Worm (Caenorhabditis elegans) whole organism, mixed stage, embryonic: ENCODE results near the gene toca-2.

Source experiments
- blmp-1 ChIP-seq: fragments of 150-350 bp; optimal IDR thresholded peaks from 2 replicates; lab custom pipeline; 2014; ENCODE audit warnings: missing biosample characterization, missing genetic modification characterization
- ces-1 ChIP-seq: fragments of 150-350 bp; optimal IDR thresholded peaks from 2 replicates; lab custom pipeline; 2014; ENCODE audit warnings: missing biosample characterization, missing genetic modification reagents, missing genetic modification characterization
- drap-1 ChIP-seq: fragments of 200-800 bp; sonication (Bioruptor generic); optimal IDR thresholded peaks from 3 replicates; lab custom pipeline; 2018; ENCODE audit warnings: mild to moderate bottlenecking, missing genetic modification characterization, missing compliant biosample characterization
- elt-3 ChIP-seq: fragments of 150-350 bp; optimal IDR thresholded peaks from 2 replicates; lab custom pipeline; 2014; ENCODE audit warnings: missing biosample characterization, missing genetic modification characterization
- lin-13 ChIP-seq: fragments of 150-350 bp; optimal IDR thresholded peaks from 2 replicates; lab custom pipeline; 2014; ENCODE audit warnings: missing biosample characterization, missing genetic modification characterization
- lin-32 ChIP-seq: fragments of 200-800 bp; sonication (Bioruptor generic); optimal IDR thresholded peaks from 2 replicates; lab custom pipeline; 2018; ENCODE audit warnings: mild to moderate bottlenecking, missing genetic modification characterization, missing compliant biosample characterization
- nhr-12 ChIP-seq: fragments of 150-350 bp; optimal IDR thresholded peaks from 2 replicates; lab custom pipeline; 2014; ENCODE audit warnings: missing biosample characterization, missing genetic modification characterization
- snpc-4 ChIP-seq: fragments of 150-350 bp; optimal IDR thresholded peaks from 2 replicates; lab custom pipeline; 2014; ENCODE audit warnings: missing biosample characterization, missing genetic modification characterization
- unc-62 ChIP-seq: fragments of 150-350 bp; optimal IDR thresholded peaks from 2 replicates; lab custom pipeline; 2014; ENCODE audit warnings: missing biosample characterization, missing genetic modification reagents, missing genetic modification characterization

DNA sequence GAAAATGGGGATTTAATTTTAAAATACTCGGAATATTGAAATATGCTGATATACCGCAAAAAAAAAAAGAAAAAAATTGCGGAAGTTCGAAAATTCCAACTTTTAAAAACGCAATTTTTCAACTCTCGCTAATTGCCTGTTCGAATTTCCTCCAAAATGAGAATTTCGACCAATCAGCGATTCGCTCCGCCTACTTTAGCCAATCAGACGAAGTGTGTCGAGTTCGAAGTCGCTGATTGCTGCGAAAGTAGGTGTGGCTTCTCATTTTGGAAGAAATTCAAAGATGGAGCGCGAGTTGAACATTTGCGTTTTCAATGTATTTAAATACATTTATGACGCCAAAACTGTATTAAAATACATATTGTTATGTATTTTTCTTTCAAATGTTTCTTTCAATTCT lies 47.3 kb upstream of the toca-2 start:
- TF ChIP-seq snpc-4 (tag; lab: Kevin White, UChicago) (no peak), blmp-1 (tag; lab: Kevin White, UChicago) (no peak), drap-1 (GFP tag; lab: Kevin White, UChicago) (no peak), ces-1 (GFP tag; lab: Kevin White, UChicago) (no peak), elt-3 (tag; lab: Kevin White, UChicago) (no peak), unc-62 (GFP tag; lab: Kevin White, UChicago) (no peak), lin-32 (GFP tag; lab: Kevin White, UChicago) (no peak), lin-13 (tag; lab: Kevin White, UChicago) (no peak), nhr-12 (tag; lab: Kevin White, UChicago) (no peak)
